Fruit fly (Drosophila melanogaster): ENCODE results near the gene CG33060.

dm6 chr3L:16309972-16310371, 20.9 kb upstream of the CG33060 start:
- TF ChIP-seq EcR (GFP tag; optimal IDR thresholded peaks at IDR 0.05) = no peak
- TF ChIP-seq psq (optimal IDR thresholded peaks at IDR 0.05) = no peak

Measured in whole organism.